Fruit fly (Drosophila melanogaster) S2 (cell line): Measurements from ENCODE around the gene CG15553.
A peak's percentile ranks its signal among the peaks of the same experiment; 100 is the strongest.

Experiments
- CG8478 ChIP-seq: fragments of >200 bp; optimal IDR thresholded peaks from 2 replicates; lab custom pipeline; 2018
- CTCF ChIP-seq, 2 experiments: fragments of >200 bp; optimal IDR thresholded peaks; 2 replicates each; lab custom pipeline; 2018

The CG15553 gene

dm6 chr3R:31062344-31062964 lies 38.5 kb downstream of the CG15553 start:
- TF ChIP-seq CTCF (optimal IDR thresholded peaks at IDR 0.05; lab: Kevin White, UChicago) (no peak), CG8478 (lab: Kevin White, UChicago) (no peak)

- TF ChIP-seq CG8478 (lab: Kevin White, UChicago) (no peak), CTCF (optimal IDR thresholded peaks at IDR 0.05; lab: Kevin White, UChicago) (peak; percentile 97 to 99)
Measured at dm6 chr3R:31060708-31061625, 40.0 kb downstream of the CG15553 start, which contains the start of gene dco. dco (minus strand) TSS chr3R:31061210.

- no peak for TF ChIP-seq CTCF (optimal IDR thresholded peaks at IDR 0.05; lab: Kevin White, UChicago)
- TF ChIP-seq CG8478 (lab: Kevin White, UChicago): no peak
Measured at dm6 chr3R:31059807-31060707, 40.9 kb downstream of the CG15553 start.

dm6 chr3R:31059036-31059806 lies 41.7 kb downstream of the CG15553 start:
- no peak for TF ChIP-seq CG8478 (lab: Kevin White, UChicago)
- no peak for TF ChIP-seq CTCF (optimal IDR thresholded peaks at IDR 0.05; lab: Kevin White, UChicago)

dm6 chr3R:31053784-31054221 lies 47.2 kb downstream of the CG15553 start, which contains the start of gene Chchd3:
Chchd3 (minus strand) TSS chr3R:31053915.
- TF ChIP-seq CTCF (optimal IDR thresholded peaks at IDR 0.05; lab: Kevin White, UChicago): peak; percentile 54 to 60
- TF ChIP-seq CG8478 (lab: Kevin White, UChicago): no peak
